Worm (Caenorhabditis elegans): ENCODE measurements around the gene D2089.8.

DNA sequence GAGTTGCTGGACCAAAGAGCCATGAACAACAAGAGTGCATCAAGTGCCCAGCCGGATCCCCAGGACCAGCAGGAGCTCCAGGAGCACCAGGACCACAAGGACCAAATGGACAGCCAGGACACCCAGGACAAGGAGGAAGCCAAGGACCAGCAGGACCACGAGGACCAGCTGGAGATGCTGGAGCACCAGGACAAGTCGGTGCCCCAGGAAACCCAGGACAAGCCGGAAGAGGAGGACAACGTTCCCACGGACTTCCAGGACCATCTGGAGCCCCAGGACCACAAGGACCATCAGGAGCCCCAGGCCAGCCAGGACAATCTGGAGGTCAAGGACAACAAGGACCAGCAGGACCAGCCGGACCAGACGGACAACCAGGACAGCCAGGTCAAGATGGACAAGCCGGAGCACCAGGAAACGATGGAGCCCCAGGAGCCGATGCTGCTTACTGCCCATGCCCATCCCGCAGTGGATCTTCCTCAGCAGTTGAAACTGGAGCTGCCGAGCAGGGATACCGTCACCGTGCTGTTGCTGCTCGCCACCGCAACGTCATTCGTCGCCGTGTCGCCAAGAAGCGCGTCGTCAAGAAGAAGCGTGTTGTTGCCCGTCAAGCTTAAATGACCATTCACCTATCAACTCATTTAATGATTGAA lies 42.9 kb upstream of the D2089.8 start:
- TF ChIP-seq aly-1 (tag; optimal IDR thresholded peaks at IDR 0.05), result no peak
- no peak for TF ChIP-seq ama-1 (optimal IDR thresholded peaks at IDR 0.05)
- no peak for TF ChIP-seq ets-7 (tag; optimal IDR thresholded peaks at IDR 0.05)
- TF ChIP-seq ceh-13 (GFP tag; optimal IDR thresholded peaks at IDR 0.05), result no peak
- no peak for TF ChIP-seq flt-1 (GFP tag; IDR thresholded peaks at IDR 0.05)
- no peak for TF ChIP-seq F13C5.2 (tag; optimal IDR thresholded peaks at IDR 0.05)
- no peak for TF ChIP-seq scrt-1 (GFP tag; IDR thresholded peaks at IDR 0.05)
- no peak for TF ChIP-seq hnd-1 (tag; optimal IDR thresholded peaks at IDR 0.05)
- TF ChIP-seq tbx-37 (GFP tag; conservative IDR thresholded peaks at IDR 0.05), result no peak
- no peak for TF ChIP-seq tra-4 (tag; optimal IDR thresholded peaks at IDR 0.05)
- no peak for TF ChIP-seq ceh-36 (tag; optimal IDR thresholded peaks at IDR 0.05)

Data from whole organism, early embryonic.